Fruit fly (Drosophila melanogaster): ENCODE data around the gene CG34452.

CG34452 gene

dm6 chr3L:15700338-15700966, 12.8 kb upstream of the CG34452 start (continued):
- TF ChIP-seq Eip74EF (GFP tag; optimal IDR thresholded peaks at IDR 0.05), result no peak
- no peak for TF ChIP-seq B-H2 (GFP tag; optimal IDR thresholded peaks at IDR 0.05)
- TF ChIP-seq fd102C (GFP tag; optimal IDR thresholded peaks at IDR 0.05), result peak; percentile 77
- TF ChIP-seq pros (GFP tag; optimal IDR thresholded peaks at IDR 0.05), result no peak
- no peak for TF ChIP-seq CG15269 (tag; optimal IDR thresholded peaks at IDR 0.05)
- peak; percentile 26 for TF ChIP-seq Hr3 (GFP tag; optimal IDR thresholded peaks at IDR 0.05)
- no peak for TF ChIP-seq D (optimal IDR thresholded peaks at IDR 0.05)
- TF ChIP-seq D (GFP tag; optimal IDR thresholded peaks at IDR 0.05), result peak; percentile 19
- peak; percentile 97 for TF ChIP-seq zf30C (GFP tag; optimal IDR thresholded peaks at IDR 0.05)
- peak; percentile 44 for TF ChIP-seq corto (GFP tag; optimal IDR thresholded peaks at IDR 0.05)
- TF ChIP-seq CG4707 (GFP tag; optimal IDR thresholded peaks at IDR 0.05), result no peak
- TF ChIP-seq az2 (GFP tag; optimal IDR thresholded peaks at IDR 0.05), result peak; percentile 51
- peak; percentile 4 for TF ChIP-seq CG2116 (GFP tag; optimal IDR thresholded peaks at IDR 0.05)
- TF ChIP-seq CG13123 (GFP tag; optimal IDR thresholded peaks at IDR 0.05), result no peak
- peak; percentile 47 for TF ChIP-seq CG10431 (GFP tag; optimal IDR thresholded peaks at IDR 0.05)
- peak; percentile 53 for TF ChIP-seq CG2202 (tag; optimal IDR thresholded peaks at IDR 0.05)
- TF ChIP-seq Lim3 (GFP tag; IDR thresholded peaks at IDR 0.05), result no peak
- TF ChIP-seq Sox102F (GFP tag; optimal IDR thresholded peaks at IDR 0.05), result no peak
- TF ChIP-seq CG12744 (GFP tag; optimal IDR thresholded peaks at IDR 0.05), result no peak
- peak; percentile 80 for TF ChIP-seq ac (GFP tag; optimal IDR thresholded peaks at IDR 0.05)
- TF ChIP-seq Antp (GFP tag; optimal IDR thresholded peaks at IDR 0.05), result no peak
- peak; percentile 77 for TF ChIP-seq CG10979 (tag; optimal IDR thresholded peaks at IDR 0.05)
- no peak for TF ChIP-seq klu (GFP tag; IDR thresholded peaks at IDR 0.05)
- TF ChIP-seq CG9727 (GFP tag; optimal IDR thresholded peaks at IDR 0.05), result peak; percentile 90
- TF ChIP-seq CG12391 (tag; optimal IDR thresholded peaks at IDR 0.05), result peak; percentile 81
- TF ChIP-seq CG34422 (GFP tag; IDR thresholded peaks at IDR 0.05), result no peak
- TF ChIP-seq Lhr (GFP tag; optimal IDR thresholded peaks at IDR 0.05), result peak; percentile 13
- peak; percentile 89 for TF ChIP-seq sens (GFP tag)
- peak; percentile 62 for TF ChIP-seq phol (tag; optimal IDR thresholded peaks at IDR 0.05)
- no peak for TF ChIP-seq CG14667 (GFP tag; IDR thresholded peaks at IDR 0.05)
- no peak for TF ChIP-seq CG1832 (GFP tag; optimal IDR thresholded peaks at IDR 0.05)
- TF ChIP-seq CG33557 (GFP tag; optimal IDR thresholded peaks at IDR 0.05), result peak; percentile 83
- no peak for TF ChIP-seq CG16813 (GFP tag; IDR thresholded peaks at IDR 0.05; ENCODE audit: partially characterized antibody)
- TF ChIP-seq CG17385 (GFP tag; optimal IDR thresholded peaks at IDR 0.05), result peak; percentile 70
- peak; percentile 41 for TF ChIP-seq Nf-YB (GFP tag; optimal IDR thresholded peaks at IDR 0.05)
- TF ChIP-seq CG10462 (GFP tag; optimal IDR thresholded peaks at IDR 0.05), result peak; percentile 29
- TF ChIP-seq bowl (GFP tag; IDR thresholded peaks at IDR 0.05), result no peak
- no peak for TF ChIP-seq Sin3A (optimal IDR thresholded peaks at IDR 0.05)
- TF ChIP-seq row (GFP tag; IDR thresholded peaks at IDR 0.05), result peak; percentile 62
- no peak for TF ChIP-seq MBD-R2 (GFP tag; IDR thresholded peaks at IDR 0.05)
- no peak for TF ChIP-seq gcm2 (GFP tag; optimal IDR thresholded peaks at IDR 0.05)
- TF ChIP-seq bsh (GFP tag; optimal IDR thresholded peaks at IDR 0.05), result peak; percentile 55 to 59
- TF ChIP-seq CG7987 (GFP tag; optimal IDR thresholded peaks at IDR 0.05), result no peak
- no peak for TF ChIP-seq p53 (GFP tag; optimal IDR thresholded peaks at IDR 0.05)
- no peak for TF ChIP-seq chinmo (GFP tag; IDR thresholded peaks at IDR 0.05; ENCODE audit: partially characterized antibody)
- no peak for TF ChIP-seq CG4617 (GFP tag; optimal IDR thresholded peaks at IDR 0.05; ENCODE audit: borderline replicate concordance)
- TF ChIP-seq gsb-n (tag; optimal IDR thresholded peaks at IDR 0.05), result peak; percentile 76
- peak; percentile 62 for TF ChIP-seq CG10209 (GFP tag; optimal IDR thresholded peaks at IDR 0.05)
- no peak for TF ChIP-seq CG7928 (GFP tag; optimal IDR thresholded peaks at IDR 0.05)
- TF ChIP-seq sr (GFP tag; IDR thresholded peaks at IDR 0.05), result no peak
